Fruit fly (Drosophila melanogaster): ENCODE measurements around the gene Dci.

DNA sequence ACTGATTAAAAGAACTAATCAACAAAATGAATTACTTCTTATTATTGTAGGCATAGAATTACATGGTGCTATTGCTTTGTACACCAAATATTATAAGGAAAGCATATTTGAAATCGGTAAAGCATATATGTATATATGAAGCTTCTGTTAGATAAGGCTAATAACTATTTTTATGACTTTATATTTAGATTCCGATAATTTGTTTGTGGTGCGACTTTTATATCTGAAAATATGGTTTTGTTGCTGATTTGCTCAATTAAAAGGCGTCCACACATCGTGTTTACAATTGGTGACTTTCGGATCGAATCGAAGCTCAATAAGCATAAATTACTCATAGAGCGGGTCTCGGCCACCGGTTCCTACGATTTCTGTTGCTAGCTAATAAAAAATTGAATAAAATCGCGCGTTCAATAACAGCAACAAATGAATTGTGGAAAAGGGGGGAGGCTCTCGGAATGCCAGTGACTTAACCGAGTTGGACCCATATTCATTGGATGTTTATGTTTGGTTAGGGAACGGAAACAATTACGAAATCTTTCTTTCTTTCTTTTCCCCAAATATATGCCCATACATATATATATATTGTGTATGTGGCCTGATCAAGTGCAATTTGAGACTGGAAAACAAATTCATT, 34.6 kb downstream of the Dci start:
- TF ChIP-seq dpn (GFP tag; optimal IDR thresholded peaks at IDR 0.05): no peak
- no peak for TF ChIP-seq CG7357 (GFP tag; IDR thresholded peaks at IDR 0.05)
- no peak for TF ChIP-seq gcm2 (GFP tag; optimal IDR thresholded peaks at IDR 0.05)
- no peak for TF ChIP-seq ems (GFP tag; optimal IDR thresholded peaks at IDR 0.05)
- TF ChIP-seq D19A (tag; optimal IDR thresholded peaks at IDR 0.05): no peak
- no peak for TF ChIP-seq Doc3 (GFP tag; IDR thresholded peaks at IDR 0.05; ENCODE audit: partially characterized antibody)
- TF ChIP-seq CG17829 (tag; optimal IDR thresholded peaks at IDR 0.05): no peak
- no peak for TF ChIP-seq CG3407 (GFP tag; optimal IDR thresholded peaks at IDR 0.05)
- TF ChIP-seq Dfd (GFP tag; optimal IDR thresholded peaks at IDR 0.05): no peak
- peak; percentile 11 for TF ChIP-seq CG2678 (tag; optimal IDR thresholded peaks at IDR 0.05)
- no peak for TF ChIP-seq CG9215 (GFP tag; IDR thresholded peaks at IDR 0.05)
- TF ChIP-seq CG10209 (GFP tag; optimal IDR thresholded peaks at IDR 0.05): no peak
- TF ChIP-seq Fer3 (tag; optimal IDR thresholded peaks at IDR 0.05): no peak

Measured in whole organism, embryonic.